Worm (Caenorhabditis elegans) whole organism, mixed stage, embryonic: Measurements from ENCODE around the gene set-31.
"Not testable (repeated sequence)": the region's sequence is repeated elsewhere in the genome, so short reads cannot be mapped to it uniquely, and the experiment has no call there.

ENCODE experiments used
- M03D4.4 ChIP-seq: sonication (generic microtip); optimal IDR thresholded peaks from 2 replicates; lab custom pipeline; 2017; ENCODE audit warnings: mild to moderate bottlenecking, missing genetic modification characterization, missing compliant biosample characterization
- bed-3 ChIP-seq: fragments of 200-800 bp; sonication (Bioruptor generic); optimal IDR thresholded peaks from 3 replicates; lab custom pipeline; 2018; ENCODE audit warnings: mild to moderate bottlenecking, missing genetic modification characterization, moderate library complexity, missing compliant biosample characterization
- ceh-83 ChIP-seq: fragments of 200-800 bp; sonication (Bioruptor generic); optimal IDR thresholded peaks from 2 replicates; lab custom pipeline; 2018; ENCODE audit warnings: mild to moderate bottlenecking, missing genetic modification characterization, missing compliant biosample characterization
- ces-1 ChIP-seq: fragments of 150-350 bp; optimal IDR thresholded peaks from 2 replicates; lab custom pipeline; 2014; ENCODE audit warnings: missing biosample characterization, missing genetic modification reagents, missing genetic modification characterization
- elt-3 ChIP-seq: fragments of 150-350 bp; optimal IDR thresholded peaks from 2 replicates; lab custom pipeline; 2014; ENCODE audit warnings: missing biosample characterization, missing genetic modification characterization
- flh-1 ChIP-seq: fragments of 200-800 bp; sonication (Bioruptor generic); optimal IDR thresholded peaks from 2 replicates; lab custom pipeline; 2018; ENCODE audit warnings: mild to moderate bottlenecking, missing genetic modification characterization, moderate library complexity, missing compliant biosample characterization
- lin-32 ChIP-seq: fragments of 200-800 bp; sonication (Bioruptor generic); optimal IDR thresholded peaks from 2 replicates; lab custom pipeline; 2018; ENCODE audit warnings: mild to moderate bottlenecking, missing genetic modification characterization, missing compliant biosample characterization
- lsy-2 ChIP-seq: fragments of 150-350 bp; optimal IDR thresholded peaks from 2 replicates; lab custom pipeline; 2014; ENCODE audit warnings: missing biosample characterization, missing genetic modification characterization
- nhr-237 ChIP-seq: fragments of 150-350 bp; optimal IDR thresholded peaks from 2 replicates; lab custom pipeline; 2014; ENCODE audit warnings: missing biosample characterization, missing genetic modification characterization
- nhr-76 ChIP-seq: sonication (generic microtip); optimal IDR thresholded peaks from 2 replicates; lab custom pipeline; 2017; ENCODE audit warnings: missing biosample characterization, missing genetic modification characterization
- pha-4 ChIP-seq: fragments of 150-350 bp; optimal IDR thresholded peaks from 2 replicates; lab custom pipeline; 2018; ENCODE audit warnings: missing biosample characterization, missing genetic modification reagents, missing genetic modification characterization
- snpc-4 ChIP-seq: fragments of 150-350 bp; optimal IDR thresholded peaks from 2 replicates; lab custom pipeline; 2014; ENCODE audit warnings: missing biosample characterization, missing genetic modification characterization
- unc-62 ChIP-seq: fragments of 150-350 bp; optimal IDR thresholded peaks from 2 replicates; lab custom pipeline; 2014; ENCODE audit warnings: missing biosample characterization, missing genetic modification reagents, missing genetic modification characterization
- ztf-11 ChIP-seq: fragments of 150-350 bp; optimal IDR thresholded peaks from 2 replicates; lab custom pipeline; 2014; ENCODE audit warnings: missing biosample characterization, missing genetic modification characterization

ce11 chrV:14463087-14463486, 45.4 kb downstream of the set-31 start, which contains the start of gene F08H9.3:
- TF ChIP-seq nhr-76 (tag; lab: Kevin White, UChicago); ztf-11 (tag; lab: Kevin White, UChicago); lin-32; elt-3 (tag; lab: Kevin White, UChicago); bed-3; unc-62 (GFP tag; lab: Kevin White, UChicago); ces-1; lsy-2 (tag; lab: Kevin White, UChicago); snpc-4 (tag; lab: Kevin White, UChicago); nhr-237 (tag; lab: Kevin White, UChicago); pha-4; M03D4.4; ceh-83 (GFP tag; lab: Kevin White, UChicago); flh-1 (GFP tag; lab: Kevin White, UChicago): not testable (repeated sequence)
